Fruit fly (Drosophila melanogaster): Measurements from ENCODE around the gene CG10514.

The CG10514 gene

DNA sequence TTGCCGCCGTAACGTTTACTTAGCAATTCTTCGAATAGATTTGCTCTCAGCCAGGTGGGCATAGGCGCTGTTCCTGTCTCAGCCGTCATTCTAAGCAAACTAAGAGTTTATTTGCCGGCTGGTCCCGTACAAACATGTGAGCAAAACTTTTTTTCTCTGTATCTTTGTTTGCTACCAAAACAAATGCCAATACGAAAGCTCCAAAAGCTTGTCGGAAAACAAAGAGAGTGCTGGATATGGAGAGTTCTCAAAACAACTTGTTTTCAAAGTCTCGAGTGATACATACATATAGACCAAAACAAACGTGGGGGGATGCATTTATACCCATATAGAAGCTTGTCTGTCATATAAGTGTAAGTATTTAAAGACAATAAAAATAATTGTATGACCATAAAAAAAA, 36.4 kb upstream of the CG10514 start, which contains the start of gene CG10559:
TSS of gene CG10559 (minus strand) at position 101 of the 400 bp plus-strand sequence.
- no peak for TF ChIP-seq CG33017 (tag; optimal IDR thresholded peaks at IDR 0.05)
- no peak for TF ChIP-seq Mnt (GFP tag; optimal IDR thresholded peaks at IDR 0.05)
- no peak for TF ChIP-seq CG14711 (tag; optimal IDR thresholded peaks at IDR 0.05)
- TF ChIP-seq cnc (optimal IDR thresholded peaks at IDR 0.05) = no peak
- TF ChIP-seq toe (GFP tag; optimal IDR thresholded peaks at IDR 0.05) = no peak
- TF ChIP-seq kay (GFP tag; ENCODE audit: borderline replicate concordance) = peak; percentile 73
- peak; percentile 20 for TF ChIP-seq cic (GFP tag; optimal IDR thresholded peaks at IDR 0.05)
- no peak for TF ChIP-seq CG7101 (tag; optimal IDR thresholded peaks at IDR 0.05)

- TF ChIP-seq CG14711 (tag; optimal IDR thresholded peaks at IDR 0.05) (no peak), cic (GFP tag; optimal IDR thresholded peaks at IDR 0.05) (peak; percentile 63)
These were observed 34.1 kb upstream of the CG10514 start, which contains the start of gene CG31087 for dm6 chr3R:25313771-25314170. Gene CG31087 (minus strand): TSS chr3R:25313833.

dm6 chr3R:25312583-25312982, 32.9 kb upstream of the CG10514 start:
- TF ChIP-seq cic (GFP tag; optimal IDR thresholded peaks at IDR 0.05) (no peak), toe (GFP tag; optimal IDR thresholded peaks at IDR 0.05) (peak; percentile 26), pad (GFP tag; optimal IDR thresholded peaks at IDR 0.05) (no peak), CG11617 (GFP tag; optimal IDR thresholded peaks at IDR 0.05) (no peak), tj (GFP tag; optimal IDR thresholded peaks at IDR 0.05) (no peak)

- no peak for TF ChIP-seq kay (GFP tag; ENCODE audit: borderline replicate concordance)
- TF ChIP-seq CG5204 (GFP tag; optimal IDR thresholded peaks at IDR 0.05) = no peak
- TF ChIP-seq pad (GFP tag; optimal IDR thresholded peaks at IDR 0.05) = no peak
- no peak for TF ChIP-seq CG14711 (tag; optimal IDR thresholded peaks at IDR 0.05)
- no peak for TF ChIP-seq ovo (GFP tag; optimal IDR thresholded peaks at IDR 0.05)
- TF ChIP-seq toe (GFP tag; optimal IDR thresholded peaks at IDR 0.05) = no peak
These were observed 31.2 kb upstream of the CG10514 start, which contains the start of gene CG31099 for dm6 chr3R:25310843-25311242. Gene CG31099 (minus strand): TSS chr3R:25310943.

DNA sequence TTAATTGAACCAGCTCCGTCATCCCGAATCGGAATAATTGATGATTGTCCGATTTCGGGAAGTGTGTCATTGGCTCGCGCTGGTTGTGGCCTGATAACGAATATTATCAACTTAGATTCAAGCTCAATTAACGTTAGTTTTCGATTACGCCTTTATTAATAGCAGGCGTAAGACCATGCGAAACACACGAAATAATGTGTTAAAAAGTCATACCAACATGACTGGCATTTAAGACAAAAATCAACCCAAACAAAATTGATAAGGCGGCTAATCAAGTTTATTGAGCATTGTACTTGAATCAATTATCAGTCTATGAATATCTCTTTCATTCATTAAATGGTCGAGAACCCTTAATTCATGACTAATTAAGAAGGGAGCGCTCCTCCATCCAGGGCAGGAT, 29.5 kb upstream of the CG10514 start:
- peak; percentile 5 for TF ChIP-seq cic (GFP tag; optimal IDR thresholded peaks at IDR 0.05)
- no peak for TF ChIP-seq pad (GFP tag; optimal IDR thresholded peaks at IDR 0.05)

DNA sequence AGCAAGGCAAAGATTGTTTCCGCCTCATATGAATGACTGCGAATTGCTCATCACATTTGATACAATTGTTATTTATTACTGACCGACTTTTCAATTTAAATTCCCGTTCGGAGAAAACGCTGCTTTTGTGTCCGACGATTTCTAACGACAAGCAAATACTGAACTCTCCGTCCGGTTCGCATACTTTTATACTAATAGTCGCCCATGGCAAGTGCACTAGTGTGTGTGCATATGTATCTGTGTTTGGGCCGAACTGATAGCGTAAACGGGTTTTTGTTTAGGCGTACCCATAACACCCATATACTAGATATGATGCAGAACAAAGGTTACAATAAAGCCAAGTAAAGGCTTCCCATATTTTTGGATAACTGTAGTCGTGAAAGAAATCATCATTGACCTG, 28.6 kb upstream of the CG10514 start, which contains the start of gene CG10550:
TSS of gene CG10550 (minus strand) at position 164 of the 400 bp plus-strand sequence.
- peak; percentile 1 for TF ChIP-seq Hr96 (GFP tag; optimal IDR thresholded peaks at IDR 0.05)
- peak; percentile 46 for TF ChIP-seq cic (GFP tag; optimal IDR thresholded peaks at IDR 0.05)
- TF ChIP-seq CG12768 (GFP tag; optimal IDR thresholded peaks at IDR 0.05) = peak; percentile 61
- TF ChIP-seq Mnt (GFP tag; optimal IDR thresholded peaks at IDR 0.05) = peak; percentile 33
- TF ChIP-seq bab1 (GFP tag; optimal IDR thresholded peaks at IDR 0.05) = no peak

- TF ChIP-seq cnc (optimal IDR thresholded peaks at IDR 0.05) = peak; percentile 54 to 91
- no peak for TF ChIP-seq bab1 (GFP tag; optimal IDR thresholded peaks at IDR 0.05)
- no peak for TF ChIP-seq CG5204 (GFP tag; optimal IDR thresholded peaks at IDR 0.05)
- no peak for TF ChIP-seq Hr96 (GFP tag; optimal IDR thresholded peaks at IDR 0.05)
- no peak for TF ChIP-seq toe (GFP tag; optimal IDR thresholded peaks at IDR 0.05)
- TF ChIP-seq CG12768 (GFP tag; optimal IDR thresholded peaks at IDR 0.05) = peak; percentile 23
- no peak for TF ChIP-seq Clk (GFP tag; optimal IDR thresholded peaks at IDR 0.05)
- TF ChIP-seq tj (GFP tag; optimal IDR thresholded peaks at IDR 0.05) = peak; percentile 28
- TF ChIP-seq CG1620 (GFP tag; optimal IDR thresholded peaks at IDR 0.05) = no peak
- TF ChIP-seq cic (GFP tag; optimal IDR thresholded peaks at IDR 0.05) = peak; percentile 73
- peak; percentile 95 for TF ChIP-seq kay (GFP tag; ENCODE audit: borderline replicate concordance)
- TF ChIP-seq CG11617 (GFP tag; optimal IDR thresholded peaks at IDR 0.05) = no peak
These were observed 26.3 kb upstream of the CG10514 start for dm6 chr3R:25305822-25306544.

- TF ChIP-seq cic (GFP tag; optimal IDR thresholded peaks at IDR 0.05) = peak; percentile 62
- no peak for TF ChIP-seq CG7101 (tag; optimal IDR thresholded peaks at IDR 0.05)
- TF ChIP-seq CG12768 (GFP tag; optimal IDR thresholded peaks at IDR 0.05) = no peak
- TF ChIP-seq kay (GFP tag; ENCODE audit: borderline replicate concordance) = peak; percentile 84
- no peak for TF ChIP-seq cnc (optimal IDR thresholded peaks at IDR 0.05)
- TF ChIP-seq toe (GFP tag; optimal IDR thresholded peaks at IDR 0.05) = no peak
These were observed 24.3 kb upstream of the CG10514 start, which contains the start of gene CG31436 for dm6 chr3R:25303857-25304440. Gene CG31436 (plus strand): TSS chr3R:25304137.
